Fruit fly (Drosophila melanogaster): ENCODE results near the gene CG3184.

The CG3184 gene

dm6 chrX:6702591-6702990 lies 14.0 kb upstream of the CG3184 start:
- TF ChIP-seq jim (GFP tag; optimal IDR thresholded peaks at IDR 0.05) (no peak), Myc (optimal IDR thresholded peaks at IDR 0.05) (no peak), ey (GFP tag; optimal IDR thresholded peaks at IDR 0.05) (no peak)

dm6 chrX:6702028-6702433 lies 13.5 kb upstream of the CG3184 start:
- TF ChIP-seq sv (GFP tag; optimal IDR thresholded peaks at IDR 0.05) (peak; percentile 20), lola (GFP tag; optimal IDR thresholded peaks at IDR 0.05) (no peak)

dm6 chrX:6700990-6701530 lies 12.5 kb upstream of the CG3184 start:
- no peak for TF ChIP-seq tai (GFP tag; optimal IDR thresholded peaks at IDR 0.05)
- TF ChIP-seq usp (GFP tag; optimal IDR thresholded peaks at IDR 0.05): no peak
- TF ChIP-seq sv (GFP tag; optimal IDR thresholded peaks at IDR 0.05): no peak
- TF ChIP-seq rgr (GFP tag; optimal IDR thresholded peaks at IDR 0.05): no peak
- TF ChIP-seq CG9705 (GFP tag; optimal IDR thresholded peaks at IDR 0.05): no peak
- TF ChIP-seq jim (GFP tag; optimal IDR thresholded peaks at IDR 0.05): no peak
- TF ChIP-seq Sp1 (GFP tag; optimal IDR thresholded peaks at IDR 0.05): no peak
- TF ChIP-seq GATAd (GFP tag; optimal IDR thresholded peaks at IDR 0.05): no peak
- TF ChIP-seq sage (GFP tag; optimal IDR thresholded peaks at IDR 0.05): no peak
- TF ChIP-seq Mio (GFP tag; optimal IDR thresholded peaks at IDR 0.05): no peak
- no peak for TF ChIP-seq Rel (GFP tag; optimal IDR thresholded peaks at IDR 0.05)
- TF ChIP-seq Rel (tag; optimal IDR thresholded peaks at IDR 0.05): no peak
- no peak for TF ChIP-seq dmrt93B (GFP tag; optimal IDR thresholded peaks at IDR 0.05)
- TF ChIP-seq br (GFP tag; optimal IDR thresholded peaks at IDR 0.05): no peak
- no peak for TF ChIP-seq Abd-B (GFP tag; optimal IDR thresholded peaks at IDR 0.05)
- no peak for TF ChIP-seq foxo (GFP tag; optimal IDR thresholded peaks at IDR 0.05)
- TF ChIP-seq brk (GFP tag; optimal IDR thresholded peaks at IDR 0.05): no peak

- TF ChIP-seq tai (GFP tag; optimal IDR thresholded peaks at IDR 0.05) (no peak), lola (GFP tag; optimal IDR thresholded peaks at IDR 0.05) (no peak), Dfd (GFP tag; optimal IDR thresholded peaks at IDR 0.05) (no peak), jim (GFP tag; optimal IDR thresholded peaks at IDR 0.05) (no peak), rgr (GFP tag; optimal IDR thresholded peaks at IDR 0.05) (no peak), CG32264 (GFP tag; optimal IDR thresholded peaks at IDR 0.05) (no peak), fru (GFP tag; optimal IDR thresholded peaks at IDR 0.05) (no peak), CrebA (GFP tag; optimal IDR thresholded peaks at IDR 0.05; ENCODE audit: borderline replicate concordance) (no peak), Dif (GFP tag; optimal IDR thresholded peaks at IDR 0.05; ENCODE audit: partially characterized antibody) (no peak)
Observed at dm6 chrX:6700263-6700989, 11.9 kb upstream of the CG3184 start.

- TF ChIP-seq sage (GFP tag; optimal IDR thresholded peaks at IDR 0.05) (peak; percentile 21), Rel (GFP tag; optimal IDR thresholded peaks at IDR 0.05) (peak; percentile 57), Rel (tag; optimal IDR thresholded peaks at IDR 0.05) (peak; percentile 21), Abd-B (GFP tag; optimal IDR thresholded peaks at IDR 0.05) (no peak), pan (optimal IDR thresholded peaks at IDR 0.05) (no peak), psq (GFP tag; optimal IDR thresholded peaks at IDR 0.05) (peak; percentile 69), dl (GFP tag; optimal IDR thresholded peaks at IDR 0.05; ENCODE audit: insufficient read depth in 1 of 2, partially characterized antibody in 2 of 2) (no peak), Myc (optimal IDR thresholded peaks at IDR 0.05) (peak; percentile 71), h (GFP tag; optimal IDR thresholded peaks at IDR 0.05) (peak; percentile 66), CG9705 (GFP tag; optimal IDR thresholded peaks at IDR 0.05) (peak; percentile 17), sv (GFP tag; optimal IDR thresholded peaks at IDR 0.05) (peak; percentile 34), GATAd (GFP tag; optimal IDR thresholded peaks at IDR 0.05) (no peak), Hnf4 (GFP tag; optimal IDR thresholded peaks at IDR 0.05) (peak; percentile 45), OdsH (GFP tag; optimal IDR thresholded peaks at IDR 0.05) (peak; percentile 40), Sp1 (GFP tag; optimal IDR thresholded peaks at IDR 0.05) (peak; percentile 73), br (GFP tag; optimal IDR thresholded peaks at IDR 0.05) (peak; percentile 57), CrebA (GFP tag; optimal IDR thresholded peaks at IDR 0.05; ENCODE audit: borderline replicate concordance) (no peak), brk (GFP tag; optimal IDR thresholded peaks at IDR 0.05) (peak; percentile 44), rgr (GFP tag; optimal IDR thresholded peaks at IDR 0.05) (peak; percentile 65), N (GFP tag; optimal IDR thresholded peaks at IDR 0.05) (no peak), Dif (GFP tag; optimal IDR thresholded peaks at IDR 0.05; ENCODE audit: partially characterized antibody) (no peak), dsf (GFP tag; optimal IDR thresholded peaks at IDR 0.05; ENCODE audit: borderline replicate concordance) (no peak), Mio (GFP tag; optimal IDR thresholded peaks at IDR 0.05) (no peak), woc (GFP tag; optimal IDR thresholded peaks at IDR 0.05) (peak; percentile 93), foxo (GFP tag; optimal IDR thresholded peaks at IDR 0.05) (peak in 1 of 2 experiments; percentile 51), tai (GFP tag; optimal IDR thresholded peaks at IDR 0.05) (no peak), ey (GFP tag; optimal IDR thresholded peaks at IDR 0.05) (peak; percentile 39), Dfd (GFP tag; optimal IDR thresholded peaks at IDR 0.05) (no peak), HLH106 (tag; optimal IDR thresholded peaks at IDR 0.05) (peak; percentile 50), fru (GFP tag; optimal IDR thresholded peaks at IDR 0.05) (peak; percentile 100), Jra (GFP tag; optimal IDR thresholded peaks at IDR 0.05) (no peak), Vsx2 (GFP tag; optimal IDR thresholded peaks at IDR 0.05; ENCODE audit: partially characterized antibody) (no peak), usp (GFP tag; optimal IDR thresholded peaks at IDR 0.05) (no peak)
Observed at dm6 chrX:6699255-6699885, 10.8 kb upstream of the CG3184 start, which contains the start of gene CG14441. CG14441 (plus strand) TSS chrX:6699508.

Data from whole organism, wandering third instar larva.